Fruit fly (Drosophila melanogaster): ENCODE results near the gene trx.

Gene trx

DNA sequence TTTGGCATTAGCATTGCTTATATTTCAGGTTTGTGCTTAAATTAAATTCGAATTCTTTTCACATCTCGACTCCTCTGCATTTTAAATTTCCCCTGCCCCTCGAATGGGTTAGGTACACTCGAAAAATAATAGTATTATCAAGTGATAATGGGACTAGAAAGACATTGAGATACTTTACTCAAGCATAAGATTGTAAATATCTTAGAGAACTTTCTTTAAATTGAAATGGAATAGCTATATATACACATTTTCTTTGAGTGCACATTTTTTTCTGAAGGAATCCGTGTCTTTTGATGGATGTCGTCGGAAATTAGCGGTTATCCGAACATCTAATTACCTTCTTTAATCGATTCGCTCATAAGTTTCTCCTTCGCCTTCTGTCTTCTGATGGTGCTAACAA lies 24.3 kb upstream of the trx start:
- no peak for TF ChIP-seq CG17806 (tag; optimal IDR thresholded peaks at IDR 0.05)
- TF ChIP-seq CG14655 (GFP tag; optimal IDR thresholded peaks at IDR 0.05) = no peak
- no peak for TF ChIP-seq CG13204 (GFP tag; optimal IDR thresholded peaks at IDR 0.05)
- TF ChIP-seq Ets98B (GFP tag; IDR thresholded peaks at IDR 0.05) = no peak
- TF ChIP-seq Pif1B (GFP tag; optimal IDR thresholded peaks at IDR 0.05) = no peak
- TF ChIP-seq CG9948 (tag; optimal IDR thresholded peaks at IDR 0.05) = no peak

DNA sequence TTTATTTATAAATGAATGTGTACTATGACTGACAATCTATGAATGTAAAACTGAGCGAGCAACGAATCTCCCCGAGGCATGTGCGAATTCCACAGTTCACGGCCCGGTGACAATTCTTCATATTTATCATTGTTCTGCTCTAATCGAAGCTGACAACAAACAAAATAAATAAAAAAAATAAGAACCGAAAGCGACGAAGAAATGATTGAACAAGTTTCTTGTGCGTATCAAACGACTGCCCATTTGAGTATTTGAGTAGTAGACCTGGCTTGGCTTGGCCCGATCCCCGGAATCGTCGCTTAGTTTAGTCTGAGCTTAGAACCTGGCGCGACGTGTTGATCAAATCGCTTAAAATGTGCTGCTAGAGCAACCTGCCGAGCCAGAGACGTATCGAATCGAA lies 23.4 kb upstream of the trx start, which contains the start of gene CG31321:
CG31321 (plus strand) TSS at position 301 of the 400 bp plus-strand sequence.
- TF ChIP-seq Snoo (tag; optimal IDR thresholded peaks at IDR 0.05) (no peak), Pif1A (GFP tag; optimal IDR thresholded peaks at IDR 0.05) (no peak), CG12605 (GFP tag; IDR thresholded peaks at IDR 0.05) (no peak), CG17806 (tag; optimal IDR thresholded peaks at IDR 0.05) (no peak), fd96Ca (GFP tag; IDR thresholded peaks at IDR 0.05) (no peak), rn (GFP tag; IDR thresholded peaks at IDR 0.05) (no peak), CG8159 (tag; optimal IDR thresholded peaks at IDR 0.05) (no peak), gl (tag; optimal IDR thresholded peaks at IDR 0.05) (no peak)

DNA sequence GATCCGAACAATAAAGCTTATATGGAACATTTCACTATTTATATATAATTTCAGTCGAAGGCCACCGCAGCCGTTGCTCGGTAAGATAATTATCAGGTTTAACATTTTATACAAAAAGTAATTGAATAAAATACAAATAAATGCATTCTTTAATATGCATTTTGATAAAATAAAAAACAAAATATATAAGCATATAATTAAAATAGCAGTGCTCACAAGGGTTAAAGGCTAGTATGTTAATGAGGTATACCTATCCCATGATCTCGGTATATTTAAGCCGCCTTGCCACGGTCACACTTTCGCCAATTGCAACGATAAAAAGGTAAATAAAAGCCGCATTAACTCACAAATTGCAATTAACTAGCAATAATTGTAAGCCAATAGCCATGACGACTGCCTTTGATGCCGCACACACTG lies 22.1 kb upstream of the trx start, which contains the start of gene Polr2I:
Polr2I (plus strand) TSS at position 289 of the 417 bp plus-strand sequence.
- no peak for TF ChIP-seq D1 (tag; optimal IDR thresholded peaks at IDR 0.05)
- no peak for TF ChIP-seq gl (tag; optimal IDR thresholded peaks at IDR 0.05)
- TF ChIP-seq Snoo (tag; optimal IDR thresholded peaks at IDR 0.05) = peak; percentile 37
- peak; percentile 25; the same call in 1 of the 2 replicates for TF ChIP-seq rn (GFP tag; IDR thresholded peaks at IDR 0.05)
- TF ChIP-seq CG12605 (GFP tag; IDR thresholded peaks at IDR 0.05) = no peak
- peak; percentile 27 for TF ChIP-seq CG8301 (tag; optimal IDR thresholded peaks at IDR 0.05)
- no peak for TF ChIP-seq EcR (GFP tag; optimal IDR thresholded peaks at IDR 0.05)
- TF ChIP-seq CG10348 (GFP tag; IDR thresholded peaks at IDR 0.05) = no peak
- TF ChIP-seq Ets98B (GFP tag; IDR thresholded peaks at IDR 0.05) = no peak
- TF ChIP-seq CG15710 (tag; optimal IDR thresholded peaks at IDR 0.05) = peak; percentile 40
- peak; percentile 61 for TF ChIP-seq CG8159 (tag; optimal IDR thresholded peaks at IDR 0.05)
- peak; percentile 4 for TF ChIP-seq CG34367 (tag; optimal IDR thresholded peaks at IDR 0.05)
- no peak for TF ChIP-seq CG13204 (GFP tag; optimal IDR thresholded peaks at IDR 0.05)
- peak; percentile 41 for TF ChIP-seq CG9948 (tag; optimal IDR thresholded peaks at IDR 0.05)
- TF ChIP-seq Pif1B (GFP tag; optimal IDR thresholded peaks at IDR 0.05) = no peak
- no peak for TF ChIP-seq CG4496 (GFP tag; IDR thresholded peaks at IDR 0.05)
- no peak for TF ChIP-seq Pif1A (GFP tag; optimal IDR thresholded peaks at IDR 0.05)
- no peak for TF ChIP-seq CG17806 (tag; optimal IDR thresholded peaks at IDR 0.05)
- TF ChIP-seq fd96Ca (GFP tag; IDR thresholded peaks at IDR 0.05) = no peak
- no peak for TF ChIP-seq CG32121 (GFP tag; IDR thresholded peaks at IDR 0.05)
- no peak for TF ChIP-seq CG14655 (GFP tag; optimal IDR thresholded peaks at IDR 0.05)

DNA sequence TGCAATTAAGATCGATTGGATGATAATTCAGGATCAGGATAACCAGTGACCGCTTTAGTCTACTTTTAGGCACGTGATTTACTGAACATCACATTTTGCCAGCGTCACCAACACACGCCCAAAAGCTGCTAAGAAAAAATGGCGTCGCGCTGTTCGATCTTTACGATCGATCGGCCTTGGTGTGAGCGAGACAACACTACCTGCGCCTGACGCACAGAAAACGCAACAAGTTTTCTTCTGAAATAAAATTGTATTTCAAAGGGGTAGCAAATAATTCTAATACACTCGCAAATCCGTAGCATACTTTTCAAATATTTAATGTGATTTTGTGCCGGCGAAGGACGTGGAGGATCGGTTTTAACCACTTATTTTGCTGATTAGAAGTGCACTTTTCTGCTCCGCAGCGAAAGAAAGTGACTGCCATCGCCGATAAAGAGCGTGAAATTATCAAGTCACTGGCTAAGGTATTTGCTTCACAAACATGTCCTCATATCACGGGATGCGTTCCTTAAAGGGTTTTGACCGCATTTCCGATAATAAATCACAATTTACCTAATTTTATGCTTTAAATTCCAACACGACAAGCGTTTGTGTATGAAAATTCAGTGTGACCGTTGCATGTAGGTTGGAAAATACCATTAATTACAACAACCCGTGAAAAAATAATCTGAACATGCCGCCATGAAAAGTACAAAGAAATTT lies 21.4 kb upstream of the trx start:
- TF ChIP-seq CG10348 (GFP tag; IDR thresholded peaks at IDR 0.05) = no peak
- 0 out of 2 replicates have a peak, but pooled peaks have one; percentile 6 for TF ChIP-seq Ets98B (GFP tag; IDR thresholded peaks at IDR 0.05)
- peak; percentile 2 for TF ChIP-seq CG34367 (tag; optimal IDR thresholded peaks at IDR 0.05)

DNA sequence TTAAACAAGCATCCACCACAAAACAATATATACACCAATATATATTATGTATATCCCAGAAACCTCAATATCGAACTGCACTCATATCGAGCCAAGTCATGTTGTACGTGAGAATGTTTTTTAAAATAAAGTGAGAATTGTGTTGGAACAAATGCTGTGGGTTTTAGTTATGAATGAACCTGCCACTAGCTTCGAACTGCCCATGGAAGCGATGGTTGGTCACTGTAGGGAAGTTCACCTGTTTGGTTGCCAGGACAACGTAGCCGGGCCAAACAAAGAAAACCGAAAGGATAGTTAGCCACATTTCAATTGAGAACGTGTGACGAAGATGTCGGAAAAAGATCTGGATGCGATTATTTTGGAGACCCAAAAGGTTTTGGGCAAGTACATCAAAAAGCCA lies 15.4 kb upstream of the trx start, which contains the start of gene IFT54:
IFT54 (plus strand) TSS at position 301 of the 400 bp plus-strand sequence.
- TF ChIP-seq EcR (GFP tag; optimal IDR thresholded peaks at IDR 0.05) (no peak), Pif1A (GFP tag; optimal IDR thresholded peaks at IDR 0.05) (no peak), CG8301 (tag; optimal IDR thresholded peaks at IDR 0.05) (no peak), rn (GFP tag; IDR thresholded peaks at IDR 0.05) (no peak), CG13204 (GFP tag; optimal IDR thresholded peaks at IDR 0.05) (no peak), CG10348 (GFP tag; IDR thresholded peaks at IDR 0.05) (no peak), Pif1B (GFP tag; optimal IDR thresholded peaks at IDR 0.05) (no peak), CG34367 (tag; optimal IDR thresholded peaks at IDR 0.05) (no peak), D1 (tag; optimal IDR thresholded peaks at IDR 0.05) (no peak), Ets98B (GFP tag; IDR thresholded peaks at IDR 0.05) (no peak), Snoo (tag; optimal IDR thresholded peaks at IDR 0.05) (no peak), CG9948 (tag; optimal IDR thresholded peaks at IDR 0.05) (no peak), CG12605 (GFP tag; IDR thresholded peaks at IDR 0.05) (no peak), CG4496 (GFP tag; IDR thresholded peaks at IDR 0.05) (no peak), CG15710 (tag; optimal IDR thresholded peaks at IDR 0.05) (no peak)

DNA sequence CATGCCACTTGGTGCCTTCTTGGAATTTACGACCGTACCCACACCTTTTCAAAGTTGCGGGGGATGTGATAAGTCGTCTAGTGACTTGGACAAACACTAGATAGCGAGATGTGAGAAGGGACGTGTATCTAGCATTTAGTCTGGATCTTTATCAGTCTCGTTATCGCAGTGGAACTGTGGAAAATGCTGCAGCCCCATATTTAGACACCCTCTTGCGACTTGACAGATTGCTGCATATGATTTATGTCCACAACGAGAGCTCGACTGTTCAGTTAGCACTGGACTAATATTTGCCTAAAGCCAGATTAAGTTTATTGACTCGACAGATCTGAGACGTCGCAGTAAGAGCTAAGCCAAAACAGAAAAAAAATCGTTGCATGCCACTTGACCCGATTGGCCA lies 13.2 kb upstream of the trx start:
- TF ChIP-seq CG12605 (GFP tag; IDR thresholded peaks at IDR 0.05) (no peak), Pif1B (GFP tag; optimal IDR thresholded peaks at IDR 0.05) (no peak), rn (GFP tag; IDR thresholded peaks at IDR 0.05) (no peak), CG4496 (GFP tag; IDR thresholded peaks at IDR 0.05) (no peak), EcR (GFP tag; optimal IDR thresholded peaks at IDR 0.05) (no peak), CG32121 (GFP tag; IDR thresholded peaks at IDR 0.05) (no peak), CG17806 (tag; optimal IDR thresholded peaks at IDR 0.05) (no peak), CG9948 (tag; optimal IDR thresholded peaks at IDR 0.05) (no peak), gl (tag; optimal IDR thresholded peaks at IDR 0.05) (no peak), D1 (tag; optimal IDR thresholded peaks at IDR 0.05) (no peak), CG34367 (tag; optimal IDR thresholded peaks at IDR 0.05) (no peak), fd96Ca (GFP tag; IDR thresholded peaks at IDR 0.05) (no peak), Ets98B (GFP tag; IDR thresholded peaks at IDR 0.05) (no peak), Snoo (tag; optimal IDR thresholded peaks at IDR 0.05) (no peak), CG14655 (GFP tag; optimal IDR thresholded peaks at IDR 0.05) (no peak)
